Worm (Caenorhabditis elegans): Measurements from ENCODE around the gene rmif-2.

rmif-2 gene

ce11 chrIV:1221167-1221566 lies 38.8 kb downstream of the rmif-2 start, which contains the start of gene W09G12.10:
Gene W09G12.10 (minus strand): TSS chrIV:1221287.
- TF ChIP-seq efl-1 (optimal IDR thresholded peaks at IDR 0.05) (peak in 1 of 2 experiments; percentile 18), efl-1 (GFP tag; optimal IDR thresholded peaks at IDR 0.05 in 1 of 2) (no peak), unc-30 (tag; optimal IDR thresholded peaks at IDR 0.05) (no peak), mep-1 (tag; optimal IDR thresholded peaks at IDR 0.05) (no peak), blmp-1 (tag; optimal IDR thresholded peaks at IDR 0.05) (peak; percentile 45), dpl-1 (GFP tag; optimal IDR thresholded peaks at IDR 0.05) (no peak), unc-130 (tag; optimal IDR thresholded peaks at IDR 0.05) (no peak), C04F5.9 (tag; optimal IDR thresholded peaks at IDR 0.05) (no peak), jun-1 (tag; optimal IDR thresholded peaks at IDR 0.05) (peak; percentile 4)

- peak; percentile 94 for TF ChIP-seq blmp-1 (tag; optimal IDR thresholded peaks at IDR 0.05)
- no peak for TF ChIP-seq grh-1 (GFP tag; IDR thresholded peaks at IDR 0.05)
Measured at ce11 chrIV:1224781-1225180, 42.4 kb downstream of the rmif-2 start.

ce11 chrIV:1225596-1226232 lies 43.3 kb downstream of the rmif-2 start, which contains the start of gene W09G12.8:
Gene W09G12.8 (plus strand): TSS chrIV:1226182.
- TF ChIP-seq ceh-90 (tag; optimal IDR thresholded peaks at IDR 0.05) = no peak
- TF ChIP-seq nhr-84 (tag; optimal IDR thresholded peaks at IDR 0.05) = no peak
- TF ChIP-seq C16A3.4 (tag; optimal IDR thresholded peaks at IDR 0.05) = no peak
- no peak for TF ChIP-seq unc-30 (tag; optimal IDR thresholded peaks at IDR 0.05)
- TF ChIP-seq tbx-2 (tag; optimal IDR thresholded peaks at IDR 0.05) = no peak
- TF ChIP-seq egl-27 (tag; optimal IDR thresholded peaks at IDR 0.05) = no peak
- no peak for TF ChIP-seq dpl-1 (GFP tag; optimal IDR thresholded peaks at IDR 0.05)
- no peak for TF ChIP-seq ces-1 (GFP tag; optimal IDR thresholded peaks at IDR 0.05)
- no peak for TF ChIP-seq jun-1 (tag; optimal IDR thresholded peaks at IDR 0.05)
- no peak for TF ChIP-seq zag-1 (tag; optimal IDR thresholded peaks at IDR 0.05)
- no peak for TF ChIP-seq unc-130 (tag; optimal IDR thresholded peaks at IDR 0.05)
- no peak for TF ChIP-seq ama-1 (optimal IDR thresholded peaks at IDR 0.05)
- TF ChIP-seq nhr-19 (GFP tag; conservative IDR thresholded peaks at IDR 0.05) = no peak

- TF ChIP-seq lin-15B (tag; optimal IDR thresholded peaks at IDR 0.05) = no peak
- TF ChIP-seq elt-3 (tag; optimal IDR thresholded peaks at IDR 0.05) = no peak
- TF ChIP-seq elt-2 (tag; optimal IDR thresholded peaks at IDR 0.05) = peak; percentile 91
- no peak for TF ChIP-seq efl-1 (optimal IDR thresholded peaks at IDR 0.05)
- peak in 1 of 2 experiments; percentile 7 for TF ChIP-seq efl-1 (GFP tag; optimal IDR thresholded peaks at IDR 0.05 in 1 of 2)
- no peak for TF ChIP-seq nhr-12 (tag; optimal IDR thresholded peaks at IDR 0.05)
- no peak for TF ChIP-seq nhr-76 (tag; optimal IDR thresholded peaks at IDR 0.05)
- TF ChIP-seq lin-39 (tag; optimal IDR thresholded peaks at IDR 0.05) = no peak
- TF ChIP-seq lsy-2 (tag; optimal IDR thresholded peaks at IDR 0.05) = no peak
- no peak for TF ChIP-seq snpc-4 (tag; optimal IDR thresholded peaks at IDR 0.05)
- no peak for TF ChIP-seq lir-3 (tag; optimal IDR thresholded peaks at IDR 0.05; ENCODE audit: poor library complexity)
- peak; percentile 29 for TF ChIP-seq nhr-20 (tag; optimal IDR thresholded peaks at IDR 0.05)
- no peak for TF ChIP-seq unc-30 (tag; optimal IDR thresholded peaks at IDR 0.05)
Measured at ce11 chrIV:1228675-1229130, 46.3 kb downstream of the rmif-2 start, which contains the start of gene W09G12.7. Gene W09G12.7 (plus strand): TSS chrIV:1229080.

- TF ChIP-seq hlh-4 (tag; optimal IDR thresholded peaks at IDR 0.05) (no peak), tlp-1 (tag; optimal IDR thresholded peaks at IDR 0.05) (no peak), dpl-1 (GFP tag; optimal IDR thresholded peaks at IDR 0.05) (no peak), nhr-19 (GFP tag; conservative IDR thresholded peaks at IDR 0.05) (no peak), nhr-85 (tag) (no peak), mdl-1 (tag; optimal IDR thresholded peaks at IDR 0.05) (no peak)
Measured at ce11 chrIV:1231589-1231988, 49.2 kb downstream of the rmif-2 start, which contains the start of gene W09G12.6. Gene W09G12.6 (plus strand): TSS chrIV:1231889.
